Fruit fly (Drosophila melanogaster) whole organism, prepupa: ENCODE measurements around the gene wdn.
A peak's percentile ranks its signal among the peaks of the same experiment; 100 is the strongest.

Experiments
- CG16779 ChIP-seq: fragments of 200-800 bp; sonication (Bioruptor generic); optimal IDR thresholded peaks from 3 replicates; lab custom pipeline; 2017; ENCODE audit warnings: missing biosample characterization, mild to moderate bottlenecking, missing genetic modification characterization
- CG3032 ChIP-seq: fragments of 200-800 bp; optimal IDR thresholded peaks from 2 replicates; lab custom pipeline; 2019; ENCODE audit warnings: missing biosample characterization, mild to moderate bottlenecking, missing genetic modification characterization, moderate library complexity
- CG9139 ChIP-seq: fragments of 200-800 bp; sonication (Bioruptor generic); optimal IDR thresholded peaks from 3 replicates; lab custom pipeline; 2017; ENCODE audit warnings: missing biosample characterization, mild to moderate bottlenecking, missing genetic modification characterization
- Ets96B ChIP-seq: fragments of 200-800 bp; optimal IDR thresholded peaks from 2 replicates; lab custom pipeline; 2019; ENCODE audit warnings: missing biosample characterization, mild to moderate bottlenecking, missing genetic modification characterization, moderate library complexity
- Hr38 ChIP-seq: sonication (Bioruptor generic); optimal IDR thresholded peaks from 2 replicates; lab custom pipeline; 2016; ENCODE audit warnings: missing biosample characterization, missing genetic modification characterization
- Sox14 ChIP-seq: fragments of 200-800 bp; sonication (Bioruptor generic); optimal IDR thresholded peaks from 3 replicates; lab custom pipeline; 2016; ENCODE audit warnings: missing biosample characterization, missing genetic modification characterization
- fd59A ChIP-seq: fragments of 200-800 bp; sonication (Bioruptor generic); optimal IDR thresholded peaks from 2 replicates; lab custom pipeline; 2017; ENCODE audit warnings: missing biosample characterization, mild to moderate bottlenecking, missing genetic modification characterization, missing genetic modification reagents
- fd85E ChIP-seq: fragments of 200-800 bp; sonication (Bioruptor generic); optimal IDR thresholded peaks from 3 replicates; lab custom pipeline; 2016; ENCODE audit warnings: missing biosample characterization, missing genetic modification characterization
- net ChIP-seq: fragments of 200-800 bp; sonication (Bioruptor generic); optimal IDR thresholded peaks from 3 replicates; lab custom pipeline; 2016; ENCODE audit warnings: missing biosample characterization, missing genetic modification characterization

DNA sequence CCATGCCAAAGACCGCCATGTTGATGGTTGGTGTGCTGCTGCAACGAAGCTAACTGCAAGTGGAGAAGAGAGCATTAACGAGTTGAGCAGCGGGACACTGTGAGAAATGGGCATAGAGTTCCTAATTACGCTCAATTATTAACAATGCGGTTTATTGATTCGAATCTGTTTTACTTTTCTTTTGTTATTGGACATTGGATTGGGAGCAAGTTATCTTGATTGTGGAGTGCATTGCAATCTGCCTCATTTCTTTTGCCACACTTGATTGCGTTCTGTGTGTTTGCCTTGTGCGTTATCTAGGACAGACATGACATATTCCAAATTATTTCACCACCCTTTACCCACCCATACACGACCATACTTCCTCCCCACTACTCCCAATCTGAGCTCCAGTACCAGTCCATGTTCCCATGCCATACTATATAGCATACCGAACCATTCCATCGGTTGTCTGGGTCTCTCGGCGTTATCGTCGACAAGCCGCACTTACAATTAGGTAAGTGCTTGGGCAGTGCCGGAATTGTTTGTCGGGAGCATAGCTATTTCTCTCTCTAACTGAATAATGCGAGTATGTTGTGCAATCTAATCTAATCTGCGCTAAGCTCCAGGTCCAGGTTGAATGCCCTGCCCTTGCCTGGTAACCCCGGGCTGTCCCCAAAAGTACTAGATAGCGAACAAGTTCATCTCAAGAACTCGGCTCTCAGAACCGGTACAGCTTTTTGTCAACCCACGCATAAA, 46.3 kb upstream of the wdn start:
- peak; percentile 20 for TF ChIP-seq CG16779
- TF ChIP-seq Sox14 (GFP tag; lab: Kevin White, UChicago), result peak; percentile 29
- peak; percentile 28 for TF ChIP-seq net (GFP tag; lab: Kevin White, UChicago)
- TF ChIP-seq CG3032 (tag; lab: Kevin White, UChicago), result peak; percentile 60
- TF ChIP-seq fd85E, result no peak
- TF ChIP-seq fd59A, result peak; percentile 48
- TF ChIP-seq Ets96B, result peak; percentile 47
- TF ChIP-seq Hr38, result no peak
- no peak for TF ChIP-seq CG9139
